Worm (Caenorhabditis elegans) whole organism, midembryonic: ENCODE data around the gene Y49F6A.12.

Source experiments
- T22C8.4 ChIP-seq: fragments of 200-800 bp; sonication (Bioruptor generic); IDR thresholded peaks from 2 replicates; pipeline ENCODE4 v1.3.6; 2022; ENCODE audit warnings: missing genetic modification characterization, missing compliant biosample characterization
- ref-1 ChIP-seq: fragments of 200-800 bp; sonication (Bioruptor generic); conservative IDR thresholded peaks from 2 replicates; pipeline ENCODE4 v1.3.6; 2022; ENCODE audit warnings: missing genetic modification reagents, missing genetic modification characterization, missing compliant biosample characterization
- ztf-23 ChIP-seq: fragments of 200-800 bp; sonication (Bioruptor generic); IDR thresholded peaks from 2 replicates; pipeline ENCODE4 v1.3.6; 2022; ENCODE audit warnings: missing genetic modification reagents, missing genetic modification characterization, missing compliant biosample characterization

ce11 chrII:3561561-3561960 lies 33.9 kb upstream of the Y49F6A.12 start, which contains the start of gene W10G11.2:
- TF ChIP-seq ztf-23: no peak
- TF ChIP-seq ref-1: no peak
- TF ChIP-seq T22C8.4 (GFP tag; lab: Robert Waterston, UW): no peak
